Fruit fly (Drosophila melanogaster): ENCODE data around the gene CG15043.

DNA sequence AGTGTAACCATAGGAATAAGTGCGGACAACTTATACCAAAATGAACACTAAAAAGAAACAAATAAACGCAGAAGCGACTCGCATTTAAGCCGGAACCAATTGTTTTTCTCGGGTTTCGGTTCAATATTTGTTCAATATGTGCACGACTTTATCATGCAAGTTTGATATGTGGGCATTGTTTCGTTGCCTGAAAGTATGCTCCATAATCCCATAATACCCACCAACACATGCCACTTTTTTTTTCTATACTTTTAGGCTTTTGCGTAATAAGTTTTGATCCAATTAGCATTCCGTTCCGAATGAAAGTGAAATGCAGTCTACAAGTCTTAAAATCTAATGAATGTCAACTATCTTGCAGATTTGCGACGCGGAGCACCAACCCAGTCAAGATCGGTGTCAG lies 26.4 kb upstream of the CG15043 start:
- no peak for TF ChIP-seq CG8632 (GFP tag; optimal IDR thresholded peaks at IDR 0.05)
- no peak for TF ChIP-seq CG6854 (GFP tag; optimal IDR thresholded peaks at IDR 0.05)
- no peak for TF ChIP-seq achi (GFP tag; optimal IDR thresholded peaks at IDR 0.05)
- no peak for TF ChIP-seq lz (GFP tag; optimal IDR thresholded peaks at IDR 0.05)
- no peak for TF ChIP-seq CG34406 (GFP tag; optimal IDR thresholded peaks at IDR 0.05)
- no peak for TF ChIP-seq Smox (GFP tag; optimal IDR thresholded peaks at IDR 0.05)
- TF ChIP-seq Ets96B (tag; optimal IDR thresholded peaks at IDR 0.05), result no peak
- no peak for TF ChIP-seq CG8119 (GFP tag; IDR thresholded peaks at IDR 0.05)
- no peak for TF ChIP-seq pdm3 (GFP tag; optimal IDR thresholded peaks at IDR 0.05)
- no peak for TF ChIP-seq CG10669 (GFP tag; optimal IDR thresholded peaks at IDR 0.05)
- TF ChIP-seq CG4318 (GFP tag; optimal IDR thresholded peaks at IDR 0.05), result no peak
- no peak for TF ChIP-seq CG31627 (GFP tag; optimal IDR thresholded peaks at IDR 0.05)
- TF ChIP-seq cyc (GFP tag; optimal IDR thresholded peaks at IDR 0.05), result no peak
